Worm (Caenorhabditis elegans) whole organism, L2 larva: ENCODE data around the gene mrps-5.

ENCODE experiments used
- ceh-16 ChIP-seq: fragments of 150-350 bp; optimal IDR thresholded peaks from 2 replicates; lab custom pipeline; 2014; ENCODE audit warnings: missing biosample characterization, missing genetic modification characterization
- ceh-82 ChIP-seq: fragments of 150-350 bp; optimal IDR thresholded peaks from 2 replicates; lab custom pipeline; 2014; ENCODE audit warnings: missing biosample characterization, missing genetic modification characterization
- egl-27 ChIP-seq: sonication (generic microtip); optimal IDR thresholded peaks from 3 replicates; lab custom pipeline; 2017; ENCODE audit warnings: missing biosample characterization, missing genetic modification reagents, missing genetic modification characterization
- lin-39 ChIP-seq: fragments of 150-350 bp; optimal IDR thresholded peaks from 2 replicates; lab custom pipeline; 2014; ENCODE audit warnings: missing biosample characterization, missing genetic modification reagents, missing genetic modification characterization
- nhr-23 ChIP-seq: fragments of 150-350 bp; optimal IDR thresholded peaks from 2 replicates; lab custom pipeline; 2014; ENCODE audit warnings: missing biosample characterization, missing genetic modification reagents, missing genetic modification characterization
- nhr-237 ChIP-seq: fragments of 150-350 bp; optimal IDR thresholded peaks from 2 replicates; lab custom pipeline; 2014; ENCODE audit warnings: missing biosample characterization, missing genetic modification characterization
- sem-4 ChIP-seq: fragments of 150-350 bp; optimal IDR thresholded peaks from 2 replicates; lab custom pipeline; 2014; ENCODE audit warnings: missing biosample characterization, missing genetic modification reagents, missing genetic modification characterization
- snpc-4 ChIP-seq: fragments of 150-350 bp; optimal IDR thresholded peaks from 2 replicates; lab custom pipeline; 2014; ENCODE audit warnings: missing biosample characterization, missing genetic modification characterization

DNA sequence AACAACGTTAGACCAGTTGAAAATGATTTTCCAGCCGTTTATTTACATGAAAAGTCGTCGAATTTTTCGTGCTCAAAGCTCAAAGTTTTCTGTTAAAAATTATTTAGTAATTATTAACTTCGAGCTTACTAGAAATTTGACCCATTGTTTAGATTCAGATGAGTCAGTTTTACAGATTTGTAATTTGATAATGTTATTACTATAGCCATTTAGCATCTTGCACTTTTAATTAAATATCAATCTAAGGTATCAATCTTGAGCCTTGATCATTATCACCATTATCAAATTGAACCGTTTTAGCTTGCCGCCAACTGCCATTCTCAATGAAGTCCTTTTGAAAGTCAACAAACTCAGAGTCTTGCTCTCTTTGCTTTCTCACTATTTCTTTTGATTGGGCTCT, 46.2 kb downstream of the mrps-5 start, which contains the start of gene ZC116.1:
- TF ChIP-seq sem-4 (tag; lab: Kevin White, UChicago) (no peak), nhr-23 (tag; lab: Kevin White, UChicago) (no peak), egl-27 (tag; lab: Kevin White, UChicago) (no peak), ceh-16 (tag; lab: Kevin White, UChicago) (no peak), nhr-237 (tag; lab: Kevin White, UChicago) (no peak), lin-39 (tag; lab: Kevin White, UChicago) (no peak), ceh-82 (tag; lab: Kevin White, UChicago) (no peak), snpc-4 (tag; lab: Kevin White, UChicago) (no peak)
